Worm (Caenorhabditis elegans) whole organism, L3 larva: ENCODE results near the gene spig-10.

Experiments
- ZK546.5 ChIP-seq: sonication (generic microtip); optimal IDR thresholded peaks from 2 replicates; lab custom pipeline; 2017; ENCODE audit warnings: missing biosample characterization, missing genetic modification characterization
- aly-2 ChIP-seq: fragments of 150-350 bp; optimal IDR thresholded peaks from 2 replicates; lab custom pipeline; 2014; ENCODE audit warnings: missing biosample characterization, missing genetic modification characterization
- ama-1 ChIP-seq: fragments of 150-350 bp; optimal IDR thresholded peaks from 2 replicates; lab custom pipeline; 2018
- ceh-82 ChIP-seq: fragments of 150-350 bp; optimal IDR thresholded peaks from 2 replicates; lab custom pipeline; 2014; ENCODE audit warnings: missing biosample characterization, missing genetic modification characterization
- ceh-9 ChIP-seq: sonication (generic microtip); optimal IDR thresholded peaks from 2 replicates; lab custom pipeline; 2018; ENCODE audit warnings: missing biosample characterization, missing genetic modification characterization
- daf-12 ChIP-seq: fragments of 150-350 bp; optimal IDR thresholded peaks from 2 replicates; lab custom pipeline; 2014; ENCODE audit warnings: missing biosample characterization, missing genetic modification reagents, missing genetic modification characterization
- egl-27 ChIP-seq: sonication (generic microtip); optimal IDR thresholded peaks from 4 replicates; lab custom pipeline; 2017; ENCODE audit warnings: missing biosample characterization, missing genetic modification reagents, missing genetic modification characterization
- egl-5 ChIP-seq: fragments of 150-350 bp; optimal IDR thresholded peaks from 2 replicates; lab custom pipeline; 2017; ENCODE audit warnings: missing biosample characterization, missing genetic modification reagents, missing genetic modification characterization, inconsistent platforms
- elt-2 ChIP-seq: sonication (generic microtip); optimal IDR thresholded peaks from 2 replicates; lab custom pipeline; 2016; ENCODE audit warnings: missing genetic modification reagents, mild to moderate bottlenecking, missing genetic modification characterization, missing compliant biosample characterization
- elt-3 ChIP-seq, 3 experiments: fragments of 150-350 bp in 1 of 3; sonication (generic microtip) in 2 of 3; optimal IDR thresholded peaks; 2 replicates in 2 of 3; 4 replicates in 1 of 3; lab custom pipeline; 2014 to 2017; ENCODE audit warnings: missing biosample characterization in 3 of 3, missing genetic modification characterization in 3 of 3
- eor-1 ChIP-seq, 2 experiments: fragments of 150-350 bp; optimal IDR thresholded peaks; 2 replicates each; lab custom pipeline; 2014 to 2018; ENCODE audit warnings: missing biosample characterization in 2 of 2, missing genetic modification characterization in 2 of 2
- fkh-2 ChIP-seq: fragments of 150-350 bp; optimal IDR thresholded peaks from 2 replicates; lab custom pipeline; 2014; ENCODE audit warnings: missing biosample characterization, missing genetic modification reagents, missing genetic modification characterization
- fos-1 ChIP-seq: fragments of 150-350 bp; optimal IDR thresholded peaks from 2 replicates; lab custom pipeline; 2014; ENCODE audit warnings: missing biosample characterization, missing genetic modification characterization
- hmg-11 ChIP-seq: sonication (generic microtip); optimal IDR thresholded peaks from 2 replicates; lab custom pipeline; 2016; ENCODE audit warnings: missing genetic modification characterization, missing compliant biosample characterization
- jun-1 ChIP-seq: fragments of 150-350 bp; optimal IDR thresholded peaks from 2 replicates; lab custom pipeline; 2014; ENCODE audit warnings: missing biosample characterization, missing genetic modification reagents, missing genetic modification characterization
- mml-1 ChIP-seq: fragments of 150-350 bp; sonication (generic microtip); optimal IDR thresholded peaks from 3 replicates; lab custom pipeline; 2014; ENCODE audit warnings: missing biosample characterization, missing genetic modification characterization
- nfya-1 ChIP-seq: sonication (generic microtip); optimal IDR thresholded peaks from 2 replicates; lab custom pipeline; 2017; ENCODE audit warnings: missing genetic modification characterization, mild to moderate bottlenecking, missing compliant biosample characterization, antibody characterized with exemption, moderate library complexity; ENCODE audit not compliant: insufficient read depth
- nhr-11 ChIP-seq: fragments of 150-350 bp; optimal IDR thresholded peaks from 2 replicates; lab custom pipeline; 2014; ENCODE audit warnings: missing biosample characterization, missing genetic modification characterization
- nhr-23 ChIP-seq: fragments of 150-350 bp; optimal IDR thresholded peaks from 2 replicates; lab custom pipeline; 2014; ENCODE audit warnings: missing biosample characterization, missing genetic modification reagents, missing genetic modification characterization
- nhr-237 ChIP-seq: fragments of 150-350 bp; optimal IDR thresholded peaks from 2 replicates; lab custom pipeline; 2014; ENCODE audit warnings: missing biosample characterization, missing genetic modification characterization
- nhr-25 ChIP-seq: sonication (generic microtip); optimal IDR thresholded peaks from 2 replicates; lab custom pipeline; 2017; ENCODE audit warnings: missing biosample characterization, missing genetic modification characterization
- nhr-43 ChIP-seq: sonication (generic microtip); optimal IDR thresholded peaks from 2 replicates; lab custom pipeline; 2016; ENCODE audit warnings: mild to moderate bottlenecking, missing genetic modification characterization, missing compliant biosample characterization; ENCODE audit not compliant: poor library complexity, severe bottlenecking
- nhr-67 ChIP-seq: fragments of 150-350 bp; optimal IDR thresholded peaks from 2 replicates; lab custom pipeline; 2014; ENCODE audit warnings: missing biosample characterization, missing genetic modification characterization
- nhr-76 ChIP-seq: fragments of 150-350 bp; sonication (generic microtip); optimal IDR thresholded peaks from 5 replicates; lab custom pipeline; 2014; ENCODE audit warnings: missing biosample characterization, missing genetic modification characterization
- nhr-77 ChIP-seq: fragments of 150-350 bp; optimal IDR thresholded peaks from 2 replicates; lab custom pipeline; 2014; ENCODE audit warnings: missing biosample characterization, missing genetic modification characterization
- pha-4 ChIP-seq: fragments of 150-350 bp; optimal IDR thresholded peaks from 2 replicates; lab custom pipeline; 2014; ENCODE audit warnings: missing biosample characterization, missing genetic modification reagents, missing genetic modification characterization
- pqm-1 ChIP-seq: fragments of 150-350 bp; optimal IDR thresholded peaks from 2 replicates; lab custom pipeline; 2017; ENCODE audit warnings: missing biosample characterization, missing genetic modification characterization, inconsistent platforms
- tbx-2 ChIP-seq: sonication (generic microtip); optimal IDR thresholded peaks from 2 replicates; lab custom pipeline; 2016; ENCODE audit warnings: mild to moderate bottlenecking, missing genetic modification characterization, missing compliant biosample characterization
- unc-39 ChIP-seq: sonication (generic microtip); optimal IDR thresholded peaks from 4 replicates; lab custom pipeline; 2017; ENCODE audit warnings: missing biosample characterization, missing genetic modification characterization
- unc-62 ChIP-seq: fragments of 150-350 bp; sonication (generic microtip); optimal IDR thresholded peaks from 4 replicates; lab custom pipeline; 2014; ENCODE audit warnings: missing biosample characterization, missing genetic modification reagents, missing genetic modification characterization
- ztf-4 ChIP-seq: fragments of 150-350 bp; optimal IDR thresholded peaks from 2 replicates; lab custom pipeline; 2014; ENCODE audit warnings: missing biosample characterization, missing genetic modification characterization

spig-10 gene

DNA sequence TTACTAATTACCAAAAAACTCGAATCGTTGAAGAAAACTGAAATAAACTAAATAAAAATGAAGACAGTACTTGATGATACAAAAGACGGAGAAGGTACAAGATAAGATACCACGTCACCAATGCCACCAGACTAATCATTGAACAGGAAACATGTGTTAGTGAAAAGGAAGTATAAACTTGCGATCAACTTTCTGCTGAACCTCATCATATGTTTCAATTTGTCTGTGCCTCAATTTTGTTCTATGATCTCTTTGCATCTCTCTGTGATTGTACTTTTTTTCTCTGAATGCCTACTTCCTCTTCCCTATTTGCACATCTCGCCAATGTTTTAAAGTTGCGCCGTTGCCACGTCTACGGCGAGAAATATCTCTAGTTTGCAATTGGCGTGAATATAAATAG, 12.1 kb upstream of the spig-10 start:
- TF ChIP-seq hmg-11 (no peak), nhr-43 (tag; lab: Kevin White, UChicago) (peak; percentile 75), pha-4 (tag; lab: Kevin White, UChicago) (peak; percentile 37), nfya-1 (peak; percentile 13), nhr-23 (tag; lab: Kevin White, UChicago) (peak; percentile 43), nhr-76 (peak; percentile 82), ceh-82 (tag; lab: Kevin White, UChicago) (no peak), jun-1 (tag; lab: Kevin White, UChicago) (peak; percentile 59), pqm-1 (tag; lab: Kevin White, UChicago) (peak; percentile 89), fkh-2 (no peak), ztf-4 (tag; lab: Kevin White, UChicago) (no peak), mml-1 (no peak), elt-3 (tag; optimal IDR thresholded peaks at IDR 0.05; lab: Kevin White, UChicago) (no peak), egl-27 (tag; lab: Kevin White, UChicago) (peak; percentile 86), unc-62 (GFP tag; lab: Kevin White, UChicago) (no peak), nhr-237 (tag; lab: Kevin White, UChicago) (no peak), nhr-77 (tag; lab: Kevin White, UChicago) (no peak), elt-2 (tag; lab: Kevin White, UChicago) (peak; percentile 78), daf-12 (tag; lab: Kevin White, UChicago) (no peak), nhr-67 (tag; lab: Kevin White, UChicago) (no peak), nhr-11 (tag; lab: Kevin White, UChicago) (no peak), nhr-25 (tag; lab: Kevin White, UChicago) (peak; percentile 74), eor-1 (tag; optimal IDR thresholded peaks at IDR 0.05; lab: Kevin White, UChicago) (no peak)
- TF ChIP-seq, all 47 proteins: peak for 10

ce11 chrV:6997041-6997552, 9.0 kb upstream of the spig-10 start, which contains the start of gene nhr-107:
nhr-107 (minus strand) TSS chrV:6997091.
- peak; percentile 33 for TF ChIP-seq pqm-1 (tag; lab: Kevin White, UChicago)
- peak; percentile 70 for TF ChIP-seq elt-2 (tag; lab: Kevin White, UChicago)
- TF ChIP-seq ZK546.5 (tag; lab: Kevin White, UChicago) = no peak

- no peak for TF ChIP-seq jun-1 (tag; lab: Kevin White, UChicago)
- peak; percentile 14 for TF ChIP-seq nfya-1
- TF ChIP-seq egl-5 = no peak
- TF ChIP-seq nhr-43 (tag; lab: Kevin White, UChicago) = peak; percentile 5
- TF ChIP-seq pha-4 (tag; lab: Kevin White, UChicago) = peak; percentile 84
- TF ChIP-seq tbx-2 = no peak
- TF ChIP-seq unc-39 (tag; lab: Kevin White, UChicago) = no peak
- peak; percentile 56 for TF ChIP-seq pqm-1 (tag; lab: Kevin White, UChicago)
- peak; percentile 16 for TF ChIP-seq nhr-25 (tag; lab: Kevin White, UChicago)
- TF ChIP-seq ceh-9 (tag; lab: Kevin White, UChicago) = no peak
- TF ChIP-seq aly-2 = no peak
- TF ChIP-seq fos-1 = no peak
- peak; percentile 57 for TF ChIP-seq nhr-76
- peak; percentile 66 for TF ChIP-seq elt-2 (tag; lab: Kevin White, UChicago)
Observed at ce11 chrV:6998303-6998884, 7.7 kb upstream of the spig-10 start, which contains the start of gene nhr-42. nhr-42 (plus strand) TSS chrV:6998819.

ce11 chrV:7000734-7001133, 5.3 kb upstream of the spig-10 start:
- no peak for TF ChIP-seq unc-62 (GFP tag; lab: Kevin White, UChicago)
- TF ChIP-seq elt-2 (tag; lab: Kevin White, UChicago) = peak; percentile 40

DNA sequence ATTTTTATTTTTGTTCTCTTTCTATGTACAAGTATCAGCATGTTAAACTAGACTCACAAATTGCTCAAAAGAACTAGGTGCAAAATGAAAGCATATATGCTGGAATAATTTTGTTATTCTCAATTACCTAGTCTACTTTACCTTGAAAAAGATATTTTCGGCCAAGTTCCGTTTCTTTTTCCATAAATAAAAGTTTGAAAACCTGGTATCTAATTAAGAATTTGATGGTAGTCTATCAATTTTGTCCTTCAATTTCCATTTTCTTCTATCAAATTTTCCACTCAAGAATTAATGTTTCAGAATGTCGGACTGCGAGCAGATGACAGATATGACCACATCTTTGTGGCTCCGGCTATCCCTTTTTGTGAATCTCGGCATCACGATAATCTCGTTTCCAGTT, 2.2 kb upstream of the spig-10 start, which contains the start of gene srab-4:
Gene srab-4 (plus strand): TSS at position 301 of the 400 bp plus-strand sequence.
- no peak for TF ChIP-seq elt-3 (tag; optimal IDR thresholded peaks at IDR 0.05; lab: Kevin White, UChicago)
- TF ChIP-seq ama-1 (lab: Kevin White, UChicago) = no peak
- TF ChIP-seq pha-4 (tag; lab: Kevin White, UChicago) = no peak
- TF ChIP-seq nhr-43 (tag; lab: Kevin White, UChicago) = no peak
- TF ChIP-seq ztf-4 (tag; lab: Kevin White, UChicago) = no peak
- no peak for TF ChIP-seq fos-1
- no peak for TF ChIP-seq nhr-11 (tag; lab: Kevin White, UChicago)
